Worm (Caenorhabditis elegans): ENCODE data around the gene C17H11.5.

- TF ChIP-seq ztf-23 (GFP tag; IDR thresholded peaks at IDR 0.05) (no peak), ztf-29 (GFP tag; IDR thresholded peaks at IDR 0.05) (no peak), cog-1 (tag; optimal IDR thresholded peaks at IDR 0.05) (no peak), flt-1 (GFP tag; IDR thresholded peaks at IDR 0.05) (no peak), T22C8.4 (GFP tag; IDR thresholded peaks at IDR 0.05) (no peak), med-1 (GFP tag; optimal IDR thresholded peaks at IDR 0.05; ENCODE audit: insufficient read depth) (no peak), tab-1 (GFP tag; IDR thresholded peaks at IDR 0.05) (no peak), ref-1 (GFP tag; conservative IDR thresholded peaks at IDR 0.05) (no peak), klf-2 (GFP tag; conservative IDR thresholded peaks at IDR 0.05) (no peak)
Measured at ce11 chrX:8203684-8204083, 18.7 kb upstream of the C17H11.5 start, which contains the start of gene C17H11.6.

All from whole organism, midembryonic.